Fruit fly (Drosophila melanogaster) whole organism, embryonic: ENCODE measurements around the gene RpL35.

ENCODE experiments used
- BEAF-32 ChIP-seq: fragments of 200-800 bp; sonication (Bioruptor generic); optimal IDR thresholded peaks from 3 replicates; lab custom pipeline; 2017; ENCODE audit warnings: missing biosample characterization, missing genetic modification characterization, mild to moderate bottlenecking, moderate library complexity, missing genetic modification reagents
- CG10654 ChIP-seq: fragments of 200-800 bp; sonication (Bioruptor generic); optimal IDR thresholded peaks from 2 replicates; lab custom pipeline; 2016; ENCODE audit warnings: missing biosample characterization, missing genetic modification characterization
- CG11085 ChIP-seq: fragments of 200-800 bp; sonication (Bioruptor generic); IDR thresholded peaks from 2 replicates; pipeline ENCODE4 v1.3.6; 2022; ENCODE audit warnings: missing biosample characterization, missing genetic modification characterization
- CG12155 ChIP-seq: fragments of 200-800 bp; sonication (Bioruptor generic); optimal IDR thresholded peaks from 3 replicates; lab custom pipeline; 2016; ENCODE audit warnings: missing biosample characterization, missing genetic modification characterization
- CG12659 ChIP-seq: fragments of 200-800 bp; sonication (Bioruptor generic); optimal IDR thresholded peaks from 3 replicates; lab custom pipeline; 2017; ENCODE audit warnings: mild to moderate bottlenecking, missing biosample characterization, missing genetic modification reagents, missing genetic modification characterization
- CG12744 ChIP-seq: fragments of 200-800 bp; sonication (Bioruptor generic); optimal IDR thresholded peaks from 2 replicates; lab custom pipeline; 2016; ENCODE audit warnings: missing biosample characterization, missing genetic modification characterization
- CG1529 ChIP-seq: fragments of 200-800 bp; sonication (Bioruptor generic); optimal IDR thresholded peaks from 3 replicates; lab custom pipeline; 2018; ENCODE audit warnings: missing biosample characterization, missing genetic modification characterization
- CG17385 ChIP-seq: fragments of 200-800 bp; sonication (Bioruptor generic); optimal IDR thresholded peaks from 3 replicates; lab custom pipeline; 2018; ENCODE audit warnings: missing biosample characterization, mild to moderate bottlenecking, missing genetic modification characterization
- CG17612 ChIP-seq: fragments of 200-800 bp; sonication (Bioruptor generic); IDR thresholded peaks from 2 replicates; pipeline ENCODE4 v1.3.6; 2022; ENCODE audit warnings: missing biosample characterization, missing genetic modification characterization
- CG1832 ChIP-seq: fragments of 200-800 bp; sonication (Bioruptor generic); optimal IDR thresholded peaks from 2 replicates; lab custom pipeline; 2017; ENCODE audit warnings: missing biosample characterization, mild to moderate bottlenecking, missing genetic modification characterization, inconsistent platforms
- CG18619 ChIP-seq: fragments of 200-800 bp; sonication (Bioruptor generic); optimal IDR thresholded peaks from 3 replicates; lab custom pipeline; 2017; ENCODE audit warnings: missing biosample characterization, mild to moderate bottlenecking, missing genetic modification characterization
- CG18764 ChIP-seq: fragments of 200-800 bp; sonication (Bioruptor generic); optimal IDR thresholded peaks from 3 replicates; lab custom pipeline; 2016; ENCODE audit warnings: missing biosample characterization, missing genetic modification characterization
- CG2712 ChIP-seq: fragments of 200-800 bp; optimal IDR thresholded peaks from 3 replicates; lab custom pipeline; 2019; ENCODE audit warnings: missing biosample characterization, mild to moderate bottlenecking, missing genetic modification characterization, moderate library complexity
- CG31441 ChIP-seq: fragments of 200-800 bp; sonication (Bioruptor generic); IDR thresholded peaks from 2 replicates; pipeline ENCODE4 v1.3.6; 2022; ENCODE audit warnings: missing biosample characterization, missing genetic modification characterization
- CG32767 ChIP-seq: fragments of 200-800 bp; sonication (Bioruptor generic); IDR thresholded peaks from 2 replicates; pipeline ENCODE4 v1.3.6; 2022; ENCODE audit warnings: missing biosample characterization, missing genetic modification characterization
- CG33557 ChIP-seq: fragments of 200-800 bp; sonication (Bioruptor generic); optimal IDR thresholded peaks from 2 replicates; lab custom pipeline; 2019; ENCODE audit warnings: missing biosample characterization, mild to moderate bottlenecking, missing genetic modification characterization, moderate library complexity
- CG7987 ChIP-seq: fragments of 200-800 bp; sonication (Bioruptor generic); optimal IDR thresholded peaks from 2 replicates; lab custom pipeline; 2018; ENCODE audit warnings: missing biosample characterization, mild to moderate bottlenecking, missing genetic modification characterization, moderate library complexity
- CG9797 ChIP-seq: fragments of 200-800 bp; sonication (Bioruptor generic); optimal IDR thresholded peaks from 3 replicates; lab custom pipeline; 2018; ENCODE audit warnings: missing biosample characterization, mild to moderate bottlenecking, missing genetic modification characterization
- CTCF ChIP-seq: fragments of 200-800 bp; sonication (Bioruptor generic); optimal IDR thresholded peaks from 2 replicates; lab custom pipeline; 2017; ENCODE audit warnings: missing biosample characterization, mild to moderate bottlenecking, missing genetic modification characterization, moderate library complexity
- D19A ChIP-seq: fragments of 200-800 bp; optimal IDR thresholded peaks from 3 replicates; lab custom pipeline; 2019; ENCODE audit warnings: missing biosample characterization, mild to moderate bottlenecking, missing genetic modification characterization, moderate library complexity
- Dbx ChIP-seq: fragments of 200-800 bp; sonication (Bioruptor generic); IDR thresholded peaks from 3 replicates; pipeline ENCODE4 v1.3.6; 2022; ENCODE audit warnings: missing biosample characterization, missing genetic modification characterization
- Doc3 ChIP-seq: fragments of 200-800 bp; sonication (Bioruptor generic); IDR thresholded peaks from 3 replicates; pipeline ENCODE4 v1.3.6; 2022; ENCODE audit warnings: missing biosample characterization, missing genetic modification characterization; ENCODE audit not compliant: partially characterized antibody
- Gsc ChIP-seq: fragments of 200-800 bp; sonication (Bioruptor generic); IDR thresholded peaks from 2 replicates; pipeline ENCODE4 v1.3.6; 2022; ENCODE audit warnings: missing biosample characterization, missing genetic modification characterization
- Hr51 ChIP-seq, 2 experiments: fragments of 200-800 bp; sonication (Bioruptor generic); optimal IDR thresholded peaks; 2 replicates in 1 of 2; 3 replicates in 1 of 2; lab custom pipeline; 2016 to 2018; ENCODE audit warnings: missing biosample characterization in 2 of 2, missing genetic modification characterization in 2 of 2, mild to moderate bottlenecking in 1 of 2, moderate library complexity in 1 of 2
- Med ChIP-seq: fragments of 200-800 bp; sonication (Bioruptor generic); peaks from one replicate; lab custom pipeline; 2016; ENCODE audit warnings: missing biosample characterization, missing genetic modification characterization, mild to moderate bottlenecking, inconsistent platforms, moderate library complexity
- Oli ChIP-seq: fragments of 200-800 bp; sonication (Bioruptor generic); optimal IDR thresholded peaks from 2 replicates; lab custom pipeline; 2018; ENCODE audit warnings: missing biosample characterization, mild to moderate bottlenecking, missing genetic modification characterization, moderate library complexity
- Sox102F ChIP-seq: fragments of 200-800 bp; sonication (Bioruptor generic); optimal IDR thresholded peaks from 2 replicates; lab custom pipeline; 2018; ENCODE audit warnings: missing biosample characterization, mild to moderate bottlenecking, missing genetic modification characterization, moderate library complexity
- Trl ChIP-seq, 3 experiments: fragments of >200 bp in 2 of 3; fragments of 200-800 bp in 1 of 3; sonication (Bioruptor generic) in 1 of 3; optimal IDR thresholded peaks; 2 replicates in 1 of 3; 3 replicates in 2 of 3; lab custom pipeline; 2016 to 2017; ENCODE audit warnings: missing biosample characterization in 1 of 3, missing genetic modification characterization in 1 of 3
- Xrp1 ChIP-seq: fragments of 200-800 bp; sonication (Bioruptor generic); IDR thresholded peaks from 2 replicates; pipeline ENCODE4 v1.3.6; 2022; ENCODE audit warnings: missing biosample characterization, missing genetic modification characterization
- amos ChIP-seq: fragments of 200-800 bp; sonication (Bioruptor generic); IDR thresholded peaks from 2 replicates; pipeline ENCODE4 v1.3.6; 2022; ENCODE audit warnings: missing biosample characterization, missing genetic modification characterization; ENCODE audit not compliant: partially characterized antibody
- bbx ChIP-seq: fragments of 200-800 bp; sonication (Bioruptor generic); IDR thresholded peaks from 2 replicates; pipeline ENCODE4 v1.3.6; 2022; ENCODE audit warnings: missing biosample characterization, missing genetic modification characterization; ENCODE audit not compliant: partially characterized antibody
- cad ChIP-seq: fragments of >200 bp; optimal IDR thresholded peaks from 2 replicates; lab custom pipeline; 2017; ENCODE audit warnings: missing biosample characterization, missing genetic modification characterization
- disco-r ChIP-seq: fragments of 200-800 bp; sonication (Bioruptor generic); optimal IDR thresholded peaks from 2 replicates; lab custom pipeline; 2016; ENCODE audit warnings: missing biosample characterization, missing genetic modification characterization
- ewg ChIP-seq: fragments of 200-800 bp; sonication (Bioruptor generic); optimal IDR thresholded peaks from 3 replicates; lab custom pipeline; 2017; ENCODE audit warnings: mild to moderate bottlenecking, missing biosample characterization, missing genetic modification reagents, missing genetic modification characterization
- hth ChIP-seq: fragments of >200 bp; optimal IDR thresholded peaks from 2 replicates; lab custom pipeline; 2017; ENCODE audit warnings: inconsistent platforms
- klu ChIP-seq: fragments of 200-800 bp; sonication (Bioruptor generic); IDR thresholded peaks from 2 replicates; pipeline ENCODE4 v1.3.6; 2022; ENCODE audit warnings: missing biosample characterization, missing genetic modification characterization
- nerfin-1 ChIP-seq: fragments of 200-800 bp; sonication (Bioruptor generic); optimal IDR thresholded peaks from 3 replicates; lab custom pipeline; 2019; ENCODE audit warnings: missing biosample characterization, mild to moderate bottlenecking, missing genetic modification characterization, moderate library complexity
- nmo ChIP-seq: fragments of 200-800 bp; sonication (Bioruptor generic); optimal IDR thresholded peaks from 2 replicates; lab custom pipeline; 2018; ENCODE audit warnings: missing biosample characterization, mild to moderate bottlenecking, missing genetic modification characterization, moderate library complexity
- pan ChIP-seq, 4 experiments: fragments of >200 bp in 3 of 4; fragments of 200-800 bp in 1 of 4; sonication (Bioruptor generic) in 1 of 4; optimal IDR thresholded peaks in 3 of 4; IDR thresholded peaks in 1 of 4; 2 replicates each; pipeline versions ENCODE4 v1.3.6 to Lab custom; 2017 to 2022; ENCODE audit warnings: missing biosample characterization in 2 of 4, missing genetic modification characterization in 2 of 4, mixed read lengths in 1 of 4
- pum ChIP-seq: fragments of 200-800 bp; sonication (Bioruptor generic); optimal IDR thresholded peaks from 2 replicates; lab custom pipeline; 2016; ENCODE audit warnings: missing biosample characterization, missing genetic modification characterization
- sd ChIP-seq: fragments of 200-800 bp; sonication (Bioruptor generic); optimal IDR thresholded peaks from 3 replicates; lab custom pipeline; 2018; ENCODE audit warnings: missing biosample characterization, mild to moderate bottlenecking, missing genetic modification characterization, moderate library complexity
- sens ChIP-seq: fragments of 200-800 bp; sonication (Bioruptor generic); peaks from one replicate; lab custom pipeline; 2016; ENCODE audit warnings: missing biosample characterization, missing genetic modification characterization
- sima ChIP-seq: fragments of 200-800 bp; sonication (Bioruptor generic); optimal IDR thresholded peaks from 2 replicates; lab custom pipeline; 2016; ENCODE audit warnings: missing biosample characterization, missing genetic modification characterization
- tll ChIP-seq, 2 experiments: fragments of 200-800 bp in 1 of 2; fragments of >200 bp in 1 of 2; sonication (Bioruptor generic) in 1 of 2; optimal IDR thresholded peaks; 2 replicates each; lab custom pipeline; 2017 to 2019; ENCODE audit warnings: missing biosample characterization in 2 of 2, missing genetic modification characterization in 2 of 2, mild to moderate bottlenecking in 1 of 2, moderate library complexity in 1 of 2
- toy ChIP-seq: fragments of 200-800 bp; sonication (Bioruptor generic); IDR thresholded peaks from 2 replicates; pipeline ENCODE4 v1.3.6; 2022; ENCODE audit warnings: missing biosample characterization, missing genetic modification characterization

The RpL35 gene

dm6 chrX:5661971-5662370 lies 10.2 kb upstream of the RpL35 start:
- TF ChIP-seq sd (tag; lab: Kevin White, UChicago), result peak; percentile 72
- TF ChIP-seq hth, result no peak
- no peak for TF ChIP-seq CG17612 (GFP tag; lab: Robert Waterston, UW)
- TF ChIP-seq klu (GFP tag; lab: Robert Waterston, UW), result no peak
- no peak for TF ChIP-seq pan (optimal IDR thresholded peaks at IDR 0.05; lab: Kevin White, UChicago)
- TF ChIP-seq pan (GFP tag; optimal IDR thresholded peaks at IDR 0.05 in 1 of 2, IDR thresholded peaks at IDR 0.05 in 1 of 2), result no peak
- peak in 1 of 2 experiments; percentile 50 for TF ChIP-seq Hr51 (GFP tag; optimal IDR thresholded peaks at IDR 0.05; lab: Kevin White, UChicago)
- TF ChIP-seq CG9797 (GFP tag; lab: Kevin White, UChicago), result no peak
- no peak for TF ChIP-seq CG2712 (tag; lab: Kevin White, UChicago)
- no peak for TF ChIP-seq Doc3 (GFP tag; lab: Robert Waterston, UW)
- TF ChIP-seq nerfin-1 (tag; lab: Kevin White, UChicago), result peak; percentile 99
- peak; percentile 87 for TF ChIP-seq CTCF (GFP tag; lab: Kevin White, UChicago)
- peak; percentile 51 for TF ChIP-seq ewg (GFP tag; lab: Kevin White, UChicago)
- TF ChIP-seq CG31441, result no peak
- no peak for TF ChIP-seq Dbx
- TF ChIP-seq CG7987 (GFP tag; lab: Kevin White, UChicago), result no peak
- TF ChIP-seq Oli, result no peak
- TF ChIP-seq CG1832 (GFP tag; lab: Kevin White, UChicago), result peak; percentile 34
- peak; percentile 27 for TF ChIP-seq nmo (GFP tag; lab: Kevin White, UChicago)
- TF ChIP-seq sens (GFP tag; lab: Kevin White, UChicago), result peak; percentile 24
- TF ChIP-seq Trl (optimal IDR thresholded peaks at IDR 0.05; lab: Kevin White, UChicago), result peak; percentile 5 to 31
- TF ChIP-seq Trl (GFP tag; optimal IDR thresholded peaks at IDR 0.05; lab: Kevin White, UChicago), result no peak
- TF ChIP-seq CG32767 (GFP tag; lab: Robert Waterston, UW), result 0 out of 2 replicates have a peak, but pooled peaks have one; percentile 34
- TF ChIP-seq Gsc (GFP tag; lab: Robert Waterston, UW), result no peak
- TF ChIP-seq Xrp1 (GFP tag; lab: Robert Waterston, UW), result no peak
- TF ChIP-seq sima (GFP tag; lab: Kevin White, UChicago), result no peak
- TF ChIP-seq, all 482 proteins: peak for 10

dm6 chrX:5662761-5663160 lies 9.4 kb upstream of the RpL35 start, which contains the start of gene OtopLc:
TSS of gene OtopLc (minus strand) at chrX:5662861.
- no peak for TF ChIP-seq CG12659 (GFP tag; lab: Kevin White, UChicago)
- TF ChIP-seq sd (tag; lab: Kevin White, UChicago), result peak; percentile 6
- TF ChIP-seq CG33557 (GFP tag; lab: Kevin White, UChicago), result no peak
- 0 out of 2 replicates have a peak, but pooled peaks have one; percentile 32 for TF ChIP-seq bbx
- TF ChIP-seq cad (GFP tag; lab: Kevin White, UChicago), result no peak
- no peak for TF ChIP-seq CG1529 (GFP tag; lab: Kevin White, UChicago)
- no peak for TF ChIP-seq tll (GFP tag; optimal IDR thresholded peaks at IDR 0.05; lab: Kevin White, UChicago)
- TF ChIP-seq D19A (tag; lab: Kevin White, UChicago), result no peak
- no peak for TF ChIP-seq CG18619 (GFP tag; lab: Kevin White, UChicago)
- TF ChIP-seq CG12744 (GFP tag; lab: Kevin White, UChicago), result no peak
- no peak for TF ChIP-seq toy (GFP tag; lab: Robert Waterston, UW)
- no peak for TF ChIP-seq hth
- no peak for TF ChIP-seq CG11085 (GFP tag; lab: Robert Waterston, UW)
- TF ChIP-seq pum (GFP tag; lab: Kevin White, UChicago), result no peak
- no peak for TF ChIP-seq Sox102F
- no peak for TF ChIP-seq CG18764
- no peak for TF ChIP-seq Med (GFP tag; lab: Kevin White, UChicago)
- TF ChIP-seq Trl (optimal IDR thresholded peaks at IDR 0.05; lab: Kevin White, UChicago), result peak; percentile 48 to 72
- no peak for TF ChIP-seq Trl (GFP tag; optimal IDR thresholded peaks at IDR 0.05; lab: Kevin White, UChicago)
- TF ChIP-seq nerfin-1 (tag; lab: Kevin White, UChicago), result peak; percentile 75
- no peak for TF ChIP-seq CG12155 (GFP tag; lab: Kevin White, UChicago)
- TF ChIP-seq disco-r (GFP tag; lab: Kevin White, UChicago), result no peak
- no peak for TF ChIP-seq CG10654 (GFP tag; lab: Kevin White, UChicago)
- peak; percentile 43 for TF ChIP-seq CG17385
- no peak for TF ChIP-seq amos (GFP tag; lab: Robert Waterston, UW)
- TF ChIP-seq BEAF-32, result no peak
